Worm (Caenorhabditis elegans) whole organism, L2 larva: ENCODE data around the gene psd-1.

Source experiments
- C34F6.9 ChIP-seq: fragments of 150-350 bp; optimal IDR thresholded peaks from 2 replicates; lab custom pipeline; 2014; ENCODE audit warnings: missing biosample characterization, missing genetic modification characterization
- F13H6.1 ChIP-seq: sonication (generic microtip); optimal IDR thresholded peaks from 2 replicates; lab custom pipeline; 2016; ENCODE audit warnings: missing genetic modification characterization, missing compliant biosample characterization
- R02D3.7 ChIP-seq: fragments of 150-350 bp; optimal IDR thresholded peaks from 2 replicates; lab custom pipeline; 2014; ENCODE audit warnings: missing biosample characterization, missing genetic modification characterization
- ZK546.5 ChIP-seq: sonication (generic microtip); optimal IDR thresholded peaks from 2 replicates; lab custom pipeline; 2017; ENCODE audit warnings: missing biosample characterization, missing genetic modification characterization
- alr-1 ChIP-seq: fragments of 150-350 bp; optimal IDR thresholded peaks from 2 replicates; lab custom pipeline; 2014; ENCODE audit warnings: missing biosample characterization, missing genetic modification characterization
- aly-2 ChIP-seq: fragments of 150-350 bp; optimal IDR thresholded peaks from 2 replicates; lab custom pipeline; 2014; ENCODE audit warnings: missing biosample characterization, missing genetic modification characterization
- blmp-1 ChIP-seq: sonication (generic microtip); optimal IDR thresholded peaks from 2 replicates; lab custom pipeline; 2017; ENCODE audit warnings: missing genetic modification characterization, mild to moderate bottlenecking, missing compliant biosample characterization, antibody characterized with exemption, moderate library complexity; ENCODE audit not compliant: insufficient read depth
- ceh-16 ChIP-seq: fragments of 150-350 bp; optimal IDR thresholded peaks from 2 replicates; lab custom pipeline; 2014; ENCODE audit warnings: missing biosample characterization, missing genetic modification characterization
- crh-2 ChIP-seq: sonication (generic microtip); optimal IDR thresholded peaks from 2 replicates; lab custom pipeline; 2017; ENCODE audit warnings: missing biosample characterization, missing genetic modification characterization
- dmd-4 ChIP-seq: sonication (generic microtip); optimal IDR thresholded peaks from 2 replicates; lab custom pipeline; 2017; ENCODE audit warnings: missing biosample characterization, missing genetic modification characterization
- egl-27 ChIP-seq: sonication (generic microtip); optimal IDR thresholded peaks from 3 replicates; lab custom pipeline; 2017; ENCODE audit warnings: missing biosample characterization, missing genetic modification reagents, missing genetic modification characterization
- elt-1 ChIP-seq: fragments of 150-350 bp; optimal IDR thresholded peaks from 2 replicates; lab custom pipeline; 2014; ENCODE audit warnings: missing biosample characterization, missing genetic modification characterization
- elt-3 ChIP-seq: sonication (generic microtip); optimal IDR thresholded peaks from 2 replicates; lab custom pipeline; 2017; ENCODE audit warnings: missing biosample characterization, missing genetic modification characterization
- fos-1 ChIP-seq: fragments of 150-350 bp; optimal IDR thresholded peaks from 2 replicates; lab custom pipeline; 2014; ENCODE audit warnings: missing biosample characterization, missing genetic modification characterization
- gmeb-1 ChIP-seq: fragments of 150-350 bp; optimal IDR thresholded peaks from 2 replicates; lab custom pipeline; 2014; ENCODE audit warnings: missing biosample characterization, missing genetic modification characterization
- lin-11 ChIP-seq: fragments of 150-350 bp; sonication (generic microtip); optimal IDR thresholded peaks from 2 replicates; lab custom pipeline; 2014; ENCODE audit warnings: missing biosample characterization, missing genetic modification characterization, inconsistent platforms, mixed read lengths
- lin-13 ChIP-seq: fragments of 150-350 bp; optimal IDR thresholded peaks from 2 replicates; lab custom pipeline; 2014; ENCODE audit warnings: missing biosample characterization, missing genetic modification reagents, missing genetic modification characterization
- lsy-2 ChIP-seq, 2 experiments: fragments of 150-350 bp in 1 of 2; sonication (generic microtip) in 1 of 2; optimal IDR thresholded peaks; 2 replicates each; lab custom pipeline; 2014 to 2017; ENCODE audit warnings: missing biosample characterization in 2 of 2, missing genetic modification characterization in 2 of 2
- mab-5 ChIP-seq: fragments of 150-350 bp; optimal IDR thresholded peaks from 2 replicates; lab custom pipeline; 2014; ENCODE audit warnings: missing biosample characterization, missing genetic modification characterization
- mbf-1 ChIP-seq: sonication (generic microtip); optimal IDR thresholded peaks from 2 replicates; lab custom pipeline; 2017; ENCODE audit warnings: missing biosample characterization, missing genetic modification characterization
- mdl-1 ChIP-seq, 2 experiments: fragments of 150-350 bp in 1 of 2; sonication (generic microtip) in 1 of 2; optimal IDR thresholded peaks; 2 replicates each; lab custom pipeline; 2017; ENCODE audit warnings: missing biosample characterization in 2 of 2, missing genetic modification characterization in 2 of 2
- nhr-10 ChIP-seq: sonication (generic microtip); optimal IDR thresholded peaks from 2 replicates; lab custom pipeline; 2017; ENCODE audit warnings: missing biosample characterization, missing genetic modification characterization
- nhr-129 ChIP-seq: fragments of 150-350 bp; optimal IDR thresholded peaks from 2 replicates; lab custom pipeline; 2014; ENCODE audit warnings: missing biosample characterization, missing genetic modification characterization
- nhr-21 ChIP-seq: fragments of 150-350 bp; optimal IDR thresholded peaks from 2 replicates; lab custom pipeline; 2014; ENCODE audit warnings: missing biosample characterization, missing genetic modification characterization
- nhr-23 ChIP-seq: fragments of 150-350 bp; optimal IDR thresholded peaks from 2 replicates; lab custom pipeline; 2014; ENCODE audit warnings: missing biosample characterization, missing genetic modification reagents, missing genetic modification characterization
- nhr-237 ChIP-seq: fragments of 150-350 bp; optimal IDR thresholded peaks from 2 replicates; lab custom pipeline; 2014; ENCODE audit warnings: missing biosample characterization, missing genetic modification characterization
- nhr-25 ChIP-seq: fragments of 150-350 bp; sonication (generic microtip); optimal IDR thresholded peaks from 3 replicates; lab custom pipeline; 2014; ENCODE audit warnings: missing biosample characterization, missing genetic modification characterization
- nhr-6 ChIP-seq: fragments of 150-350 bp; optimal IDR thresholded peaks from 2 replicates; lab custom pipeline; 2014; ENCODE audit warnings: missing biosample characterization, missing genetic modification characterization
- nhr-77 ChIP-seq: fragments of 150-350 bp; optimal IDR thresholded peaks from 2 replicates; lab custom pipeline; 2014; ENCODE audit warnings: missing biosample characterization, missing genetic modification characterization
- sem-4 ChIP-seq: fragments of 150-350 bp; optimal IDR thresholded peaks from 2 replicates; lab custom pipeline; 2014; ENCODE audit warnings: missing biosample characterization, missing genetic modification reagents, missing genetic modification characterization
- sma-3 ChIP-seq: sonication (generic microtip); optimal IDR thresholded peaks from 2 replicates; lab custom pipeline; 2016; ENCODE audit warnings: missing genetic modification reagents, missing genetic modification characterization, missing compliant biosample characterization
- sma-9 ChIP-seq, 2 experiments: fragments of 150-350 bp in 1 of 2; sonication (generic microtip) in 1 of 2; optimal IDR thresholded peaks; 2 replicates each; lab custom pipeline; 2014 to 2016; ENCODE audit warnings: missing genetic modification characterization in 2 of 2, mild to moderate bottlenecking in 1 of 2, missing biosample characterization in 1 of 2, missing compliant biosample characterization in 1 of 2, missing genetic modification reagents in 1 of 2, moderate library complexity in 1 of 2
- snpc-4 ChIP-seq: fragments of 150-350 bp; optimal IDR thresholded peaks from 2 replicates; lab custom pipeline; 2014; ENCODE audit warnings: missing biosample characterization, missing genetic modification characterization
- unc-39 ChIP-seq: fragments of 150-350 bp; optimal IDR thresholded peaks from 2 replicates; lab custom pipeline; 2014; ENCODE audit warnings: missing biosample characterization, missing genetic modification characterization
- unc-55 ChIP-seq: fragments of 150-350 bp; sonication (generic microtip); optimal IDR thresholded peaks from 3 replicates; lab custom pipeline; 2014; ENCODE audit warnings: missing biosample characterization, missing genetic modification reagents, missing genetic modification characterization
- unc-62 ChIP-seq: fragments of 150-350 bp; optimal IDR thresholded peaks from 2 replicates; lab custom pipeline; 2014; ENCODE audit warnings: missing biosample characterization, missing genetic modification reagents, missing genetic modification characterization
- zag-1 ChIP-seq: fragments of 150-350 bp; optimal IDR thresholded peaks from 2 replicates; lab custom pipeline; 2014; ENCODE audit warnings: missing biosample characterization, missing genetic modification characterization
- ztf-1 ChIP-seq: fragments of 200-800 bp; sonication (Bioruptor generic); conservative IDR thresholded peaks from 2 replicates; pipeline ENCODE4 v1.3.6; 2022; ENCODE audit warnings: missing genetic modification characterization, missing compliant biosample characterization
- ztf-11 ChIP-seq: sonication (generic microtip); optimal IDR thresholded peaks from 2 replicates; lab custom pipeline; 2017; ENCODE audit warnings: missing biosample characterization, missing genetic modification characterization

Gene psd-1

ce11 chrIII:7310662-7311340 lies 35.6 kb upstream of the psd-1 start, which contains the start of the genes F56C9.6 and F56C9.3:
F56C9.6 (minus strand) TSS chrIII:7310773.
F56C9.3 (plus strand) TSS chrIII:7311290.
- no peak for TF ChIP-seq zag-1
- no peak for TF ChIP-seq R02D3.7
- no peak for TF ChIP-seq sem-4
- TF ChIP-seq aly-2: no peak

ce11 chrIII:7308600-7309109 lies 33.5 kb upstream of the psd-1 start, which contains the start of gene acbp-4:
acbp-4 (minus strand) TSS chrIII:7309109.
- TF ChIP-seq unc-62 (GFP tag; lab: Kevin White, UChicago) (no peak), nhr-10 (tag; lab: Kevin White, UChicago) (no peak), unc-39 (tag; lab: Kevin White, UChicago) (no peak), nhr-23 (tag; lab: Kevin White, UChicago) (no peak)
- TF ChIP-seq, all 48 proteins: peak for 0

- TF ChIP-seq unc-62 (GFP tag; lab: Kevin White, UChicago): no peak
- TF ChIP-seq C34F6.9 (tag; lab: Kevin White, UChicago): no peak
- no peak for TF ChIP-seq unc-55
- TF ChIP-seq egl-27 (tag; lab: Kevin White, UChicago): peak; percentile 9
- TF ChIP-seq sma-9 (GFP tag; optimal IDR thresholded peaks at IDR 0.05; lab: Kevin White, UChicago): peak; percentile 37
- no peak for TF ChIP-seq sma-9 (tag; optimal IDR thresholded peaks at IDR 0.05; lab: Kevin White, UChicago)
- peak; percentile 19 for TF ChIP-seq fos-1 (tag; lab: Kevin White, UChicago)
- peak; percentile 93 for TF ChIP-seq sma-3 (GFP tag; lab: Kevin White, UChicago)
- peak; percentile 73 for TF ChIP-seq nhr-21 (tag; lab: Kevin White, UChicago)
Observed at ce11 chrIII:7305649-7305977, 30.4 kb upstream of the psd-1 start.

ce11 chrIII:7304961-7305648 lies 29.9 kb upstream of the psd-1 start:
- TF ChIP-seq nhr-21 (tag; lab: Kevin White, UChicago) (peak; percentile 61), F13H6.1 (tag; lab: Kevin White, UChicago) (no peak), elt-1 (tag; lab: Kevin White, UChicago) (peak; percentile 85), unc-62 (GFP tag; lab: Kevin White, UChicago) (no peak), zag-1 (no peak), nhr-129 (tag; lab: Kevin White, UChicago) (peak; percentile 5), lsy-2 (tag; optimal IDR thresholded peaks at IDR 0.05; lab: Kevin White, UChicago) (peak in 1 of 2 experiments; percentile 33), crh-2 (tag; lab: Kevin White, UChicago) (no peak), blmp-1 (tag; lab: Kevin White, UChicago) (peak; percentile 26), ztf-11 (tag; lab: Kevin White, UChicago) (no peak), nhr-25 (tag; lab: Kevin White, UChicago) (no peak), snpc-4 (tag; lab: Kevin White, UChicago) (no peak), gmeb-1 (tag; lab: Kevin White, UChicago) (peak; percentile 27), aly-2 (no peak), sma-3 (GFP tag; lab: Kevin White, UChicago) (peak; percentile 61), mdl-1 (tag; optimal IDR thresholded peaks at IDR 0.05; lab: Kevin White, UChicago) (peak in 1 of 2 experiments; percentile 22), sma-9 (GFP tag; optimal IDR thresholded peaks at IDR 0.05; lab: Kevin White, UChicago) (peak; percentile 34), sma-9 (tag; optimal IDR thresholded peaks at IDR 0.05; lab: Kevin White, UChicago) (no peak)

- TF ChIP-seq nhr-21 (tag; lab: Kevin White, UChicago) (no peak), nhr-77 (tag; lab: Kevin White, UChicago) (no peak), unc-62 (GFP tag; lab: Kevin White, UChicago) (no peak), nhr-6 (tag; lab: Kevin White, UChicago) (no peak), ztf-11 (tag; lab: Kevin White, UChicago) (no peak), elt-1 (tag; lab: Kevin White, UChicago) (peak; percentile 43), mbf-1 (tag; lab: Kevin White, UChicago) (no peak), dmd-4 (tag; lab: Kevin White, UChicago) (no peak), lin-11 (tag; lab: Kevin White, UChicago) (no peak), nhr-129 (tag; lab: Kevin White, UChicago) (no peak), nhr-237 (tag; lab: Kevin White, UChicago) (no peak), elt-3 (tag; lab: Kevin White, UChicago) (no peak), alr-1 (tag; lab: Kevin White, UChicago) (no peak), zag-1 (no peak), nhr-25 (tag; lab: Kevin White, UChicago) (peak; percentile 7), gmeb-1 (tag; lab: Kevin White, UChicago) (no peak), lin-13 (no peak), R02D3.7 (no peak), C34F6.9 (tag; lab: Kevin White, UChicago) (no peak), ztf-1 (GFP tag; lab: Robert Waterston, UW) (no peak), mdl-1 (tag; optimal IDR thresholded peaks at IDR 0.05; lab: Kevin White, UChicago) (no peak), fos-1 (tag; lab: Kevin White, UChicago) (no peak), ZK546.5 (tag; lab: Kevin White, UChicago) (no peak), mab-5 (no peak), ceh-16 (tag; lab: Kevin White, UChicago) (peak; percentile 33), sma-9 (GFP tag; optimal IDR thresholded peaks at IDR 0.05; lab: Kevin White, UChicago) (peak; percentile 27), sma-9 (tag; optimal IDR thresholded peaks at IDR 0.05; lab: Kevin White, UChicago) (no peak), lsy-2 (tag; optimal IDR thresholded peaks at IDR 0.05; lab: Kevin White, UChicago) (no peak), sem-4 (no peak)
Observed at ce11 chrIII:7301668-7302067, 26.5 kb upstream of the psd-1 start.
